Worm (Caenorhabditis elegans) whole organism, late embryonic: ENCODE data around the gene cap-2.

Experiments used
- C08G9.2 ChIP-seq: sonication (generic microtip); optimal IDR thresholded peaks from 2 replicates; lab custom pipeline; 2016; ENCODE audit warnings: mild to moderate bottlenecking, missing genetic modification characterization, moderate library complexity, missing compliant biosample characterization
- F13H6.1 ChIP-seq: sonication (generic microtip); optimal IDR thresholded peaks from 2 replicates; lab custom pipeline; 2016; ENCODE audit warnings: missing genetic modification characterization, missing compliant biosample characterization
- K02D7.2 ChIP-seq: sonication (generic microtip); optimal IDR thresholded peaks from 2 replicates; lab custom pipeline; 2017; ENCODE audit warnings: mild to moderate bottlenecking, missing genetic modification characterization, missing compliant biosample characterization
- T23F11.4 ChIP-seq: fragments of 200-800 bp; sonication (Bioruptor generic); optimal IDR thresholded peaks from 2 replicates; lab custom pipeline; 2018; ENCODE audit warnings: mild to moderate bottlenecking, missing genetic modification characterization, missing compliant biosample characterization
- Y22D7AL.16 ChIP-seq: sonication (generic microtip); optimal IDR thresholded peaks from 2 replicates; lab custom pipeline; 2016; ENCODE audit warnings: missing genetic modification characterization, missing compliant biosample characterization
- ama-1 ChIP-seq: fragments of 150-350 bp; optimal IDR thresholded peaks from 2 replicates; lab custom pipeline; 2014
- ceh-14 ChIP-seq: sonication (generic microtip); optimal IDR thresholded peaks from 2 replicates; lab custom pipeline; 2016; ENCODE audit warnings: missing genotype, missing genetic modification characterization, missing compliant biosample characterization
- ceh-18 ChIP-seq: sonication (generic microtip); optimal IDR thresholded peaks from 2 replicates; lab custom pipeline; 2016; ENCODE audit warnings: missing genetic modification characterization, missing compliant biosample characterization
- ceh-19 ChIP-seq: fragments of 200-800 bp; sonication (Bioruptor generic); optimal IDR thresholded peaks from 2 replicates; lab custom pipeline; 2018; ENCODE audit warnings: mild to moderate bottlenecking, missing genetic modification characterization, missing compliant biosample characterization
- ceh-22 ChIP-seq: sonication (generic microtip); optimal IDR thresholded peaks from 2 replicates; lab custom pipeline; 2017; ENCODE audit warnings: missing biosample characterization, missing genetic modification characterization
- ceh-31 ChIP-seq: sonication (generic microtip); optimal IDR thresholded peaks from 2 replicates; lab custom pipeline; 2016; ENCODE audit warnings: missing genetic modification characterization, missing compliant biosample characterization
- ceh-34 ChIP-seq: sonication (generic microtip); optimal IDR thresholded peaks from 2 replicates; lab custom pipeline; 2016; ENCODE audit warnings: mild to moderate bottlenecking, missing genetic modification characterization, missing compliant biosample characterization
- ceh-45 ChIP-seq: fragments of 200-800 bp; sonication (Bioruptor generic); IDR thresholded peaks from 2 replicates; pipeline ENCODE4 v1.3.6; 2022; ENCODE audit warnings: missing genetic modification reagents, missing genetic modification characterization, missing compliant biosample characterization
- ceh-6 ChIP-seq: fragments of 200-800 bp; sonication (Bioruptor generic); optimal IDR thresholded peaks from 2 replicates; lab custom pipeline; 2018; ENCODE audit warnings: mild to moderate bottlenecking, missing genetic modification characterization, missing compliant biosample characterization
- che-1 ChIP-seq: sonication (generic microtip); optimal IDR thresholded peaks from 2 replicates; lab custom pipeline; 2016; ENCODE audit warnings: mild to moderate bottlenecking, missing genetic modification characterization, missing compliant biosample characterization
- dve-1 ChIP-seq: sonication (generic microtip); optimal IDR thresholded peaks from 2 replicates; lab custom pipeline; 2017; ENCODE audit warnings: antibody characterized with exemption, mild to moderate bottlenecking, missing genetic modification characterization, missing compliant biosample characterization
- elt-4 ChIP-seq: sonication (generic microtip); optimal IDR thresholded peaks from 2 replicates; lab custom pipeline; 2016; ENCODE audit warnings: missing genetic modification characterization, missing compliant biosample characterization
- ets-4 ChIP-seq: sonication (generic microtip); optimal IDR thresholded peaks from 2 replicates; lab custom pipeline; 2016; ENCODE audit warnings: missing genetic modification characterization, missing compliant biosample characterization
- eyg-1 ChIP-seq: sonication (generic microtip); optimal IDR thresholded peaks from 2 replicates; lab custom pipeline; 2016; ENCODE audit warnings: missing genotype, missing genetic modification characterization, missing compliant biosample characterization
- fkh-10 ChIP-seq: fragments of 150-350 bp; optimal IDR thresholded peaks from 2 replicates; lab custom pipeline; 2014; ENCODE audit warnings: missing biosample characterization, missing genetic modification reagents, missing genetic modification characterization
- fkh-6 ChIP-seq: sonication (generic microtip); optimal IDR thresholded peaks from 2 replicates; lab custom pipeline; 2016; ENCODE audit warnings: missing genetic modification characterization, missing compliant biosample characterization
- gmeb-2 ChIP-seq: sonication (generic microtip); optimal IDR thresholded peaks from 2 replicates; lab custom pipeline; 2016; ENCODE audit warnings: missing genetic modification characterization, inconsistent platforms, missing compliant biosample characterization
- hlh-13 ChIP-seq: fragments of 200-800 bp; sonication (Bioruptor generic); optimal IDR thresholded peaks from 2 replicates; lab custom pipeline; 2018; ENCODE audit warnings: mild to moderate bottlenecking, missing genetic modification characterization, missing compliant biosample characterization
- hlh-15 ChIP-seq: sonication (generic microtip); optimal IDR thresholded peaks from 2 replicates; lab custom pipeline; 2016; ENCODE audit warnings: missing genetic modification characterization, missing compliant biosample characterization
- hlh-6 ChIP-seq: sonication (generic microtip); optimal IDR thresholded peaks from 2 replicates; lab custom pipeline; 2016; ENCODE audit warnings: missing genotype, missing genetic modification characterization, missing compliant biosample characterization
- lim-6 ChIP-seq: sonication (generic microtip); optimal IDR thresholded peaks from 2 replicates; lab custom pipeline; 2016; ENCODE audit warnings: missing genetic modification characterization, missing compliant biosample characterization
- lin-11 ChIP-seq: fragments of 200-800 bp; sonication (Bioruptor generic); optimal IDR thresholded peaks from 2 replicates; lab custom pipeline; 2018; ENCODE audit warnings: mild to moderate bottlenecking, missing genetic modification characterization, missing compliant biosample characterization
- madf-2 ChIP-seq: sonication (generic microtip); optimal IDR thresholded peaks from 2 replicates; lab custom pipeline; 2017; ENCODE audit warnings: missing genetic modification characterization, missing compliant biosample characterization
- mec-3 ChIP-seq: sonication (generic microtip); optimal IDR thresholded peaks from 2 replicates; lab custom pipeline; 2016; ENCODE audit warnings: borderline replicate concordance, missing genetic modification characterization, missing compliant biosample characterization
- nfya-1 ChIP-seq: sonication (generic microtip); optimal IDR thresholded peaks from 2 replicates; lab custom pipeline; 2017; ENCODE audit warnings: missing genetic modification characterization, mild to moderate bottlenecking, missing compliant biosample characterization, antibody characterized with exemption, moderate library complexity
- nhr-232 ChIP-seq: sonication (generic microtip); optimal IDR thresholded peaks from 2 replicates; lab custom pipeline; 2016; ENCODE audit warnings: missing genetic modification characterization, missing compliant biosample characterization
- npax-4 ChIP-seq: sonication (generic microtip); optimal IDR thresholded peaks from 2 replicates; lab custom pipeline; 2016; ENCODE audit warnings: missing genetic modification characterization, missing compliant biosample characterization
- odd-2 ChIP-seq: sonication (generic microtip); optimal IDR thresholded peaks from 2 replicates; lab custom pipeline; 2017; ENCODE audit warnings: antibody characterized with exemption, mild to moderate bottlenecking, missing genetic modification characterization, missing compliant biosample characterization
- pag-3 ChIP-seq: sonication (generic microtip); optimal IDR thresholded peaks from 2 replicates; lab custom pipeline; 2016; ENCODE audit warnings: missing compliant biosample characterization, missing genetic modification characterization, borderline replicate concordance
- pat-9 ChIP-seq: fragments of 200-800 bp; sonication (Bioruptor generic); optimal IDR thresholded peaks from 2 replicates; lab custom pipeline; 2018; ENCODE audit warnings: mild to moderate bottlenecking, missing genetic modification characterization, moderate library complexity, missing compliant biosample characterization
- pha-4 ChIP-seq: fragments of 150-350 bp; optimal IDR thresholded peaks from 2 replicates; lab custom pipeline; 2018; ENCODE audit warnings: missing biosample characterization, missing genetic modification reagents, missing genetic modification characterization
- pqm-1 ChIP-seq: sonication (generic microtip); optimal IDR thresholded peaks from 2 replicates; lab custom pipeline; 2016; ENCODE audit warnings: missing genetic modification characterization, missing compliant biosample characterization
- pros-1 ChIP-seq: fragments of 150-350 bp; optimal IDR thresholded peaks from 2 replicates; lab custom pipeline; 2014; ENCODE audit warnings: missing biosample characterization, missing genetic modification reagents, missing genetic modification characterization
- ref-2 ChIP-seq: sonication (generic microtip); optimal IDR thresholded peaks from 2 replicates; lab custom pipeline; 2016; ENCODE audit warnings: missing genetic modification characterization, missing compliant biosample characterization
- rnt-1 ChIP-seq: sonication (generic microtip); optimal IDR thresholded peaks from 2 replicates; lab custom pipeline; 2016; ENCODE audit warnings: missing genetic modification characterization, missing compliant biosample characterization
- sdc-2 ChIP-seq: sonication (generic microtip); optimal IDR thresholded peaks from 2 replicates; lab custom pipeline; 2016; ENCODE audit warnings: missing genotype, missing genetic modification characterization, missing compliant biosample characterization
- sox-2 ChIP-seq: fragments of 200-800 bp; sonication (Bioruptor generic); IDR thresholded peaks from 2 replicates; pipeline ENCODE4 v1.3.6; 2022; ENCODE audit warnings: missing genetic modification reagents, missing genetic modification characterization, missing compliant biosample characterization
- syd-9 ChIP-seq: sonication (generic microtip); optimal IDR thresholded peaks from 2 replicates; lab custom pipeline; 2016; ENCODE audit warnings: mild to moderate bottlenecking, missing genetic modification characterization, moderate library complexity, missing compliant biosample characterization
- tbx-7 ChIP-seq: sonication (generic microtip); optimal IDR thresholded peaks from 2 replicates; lab custom pipeline; 2016; ENCODE audit warnings: missing genotype, missing genetic modification characterization, missing compliant biosample characterization
- ttx-3 ChIP-seq: sonication (generic microtip); optimal IDR thresholded peaks from 2 replicates; lab custom pipeline; 2016; ENCODE audit warnings: missing genetic modification reagents, missing genetic modification characterization, missing compliant biosample characterization
- unc-3 ChIP-seq, 2 experiments: fragments of 200-800 bp in 1 of 2; sonication (Bioruptor generic) in 1 of 2; sonication (generic microtip) in 1 of 2; conservative IDR thresholded peaks in 1 of 2; optimal IDR thresholded peaks in 1 of 2; 2 replicates each; pipeline versions ENCODE4 v1.3.6 to Lab custom; 2016 to 2022; ENCODE audit warnings: missing compliant biosample characterization in 2 of 2, missing genetic modification characterization in 2 of 2, missing genetic modification reagents in 1 of 2
- unc-55 ChIP-seq: sonication (generic microtip); optimal IDR thresholded peaks from 2 replicates; lab custom pipeline; 2017; ENCODE audit warnings: missing biosample characterization, missing genetic modification reagents, missing genetic modification characterization
- unc-86 ChIP-seq: sonication (generic microtip); optimal IDR thresholded peaks from 2 replicates; lab custom pipeline; 2016; ENCODE audit warnings: missing genetic modification characterization, missing compliant biosample characterization

Gene cap-2

ce11 chrII:10840067-10840466 is 28.9 kb upstream of the cap-2 start (continued):
- TF ChIP-seq lin-11 (tag; lab: Kevin White, UChicago) (peak; percentile 86), tbx-7 (tag; lab: Kevin White, UChicago) (peak; percentile 68), ceh-22 (peak; percentile 35), nfya-1 (tag; lab: Kevin White, UChicago) (peak; percentile 74), dve-1 (tag; lab: Kevin White, UChicago) (peak; percentile 77), nhr-232 (tag; lab: Kevin White, UChicago) (peak; percentile 87), ceh-34 (tag; lab: Kevin White, UChicago) (peak; percentile 87), fkh-6 (tag; lab: Kevin White, UChicago) (peak; percentile 84), ceh-14 (tag; lab: Kevin White, UChicago) (peak; percentile 58), unc-86 (tag; lab: Kevin White, UChicago) (peak; percentile 91), unc-55 (no peak), pqm-1 (peak; percentile 67), ceh-19 (peak; percentile 92), T23F11.4 (peak; percentile 86), pha-4 (no peak), sdc-2 (tag; lab: Kevin White, UChicago) (peak; percentile 82), ceh-18 (tag; lab: Kevin White, UChicago) (peak; percentile 85), ceh-31 (tag; lab: Kevin White, UChicago) (peak; percentile 69), pat-9 (tag; lab: Kevin White, UChicago) (peak; percentile 95), lim-6 (tag; lab: Kevin White, UChicago) (peak; percentile 70), fkh-10 (no peak), hlh-13 (GFP tag; lab: Kevin White, UChicago) (peak; percentile 89), pros-1 (tag; lab: Kevin White, UChicago) (peak; percentile 35), K02D7.2 (tag; lab: Kevin White, UChicago) (peak; percentile 83), npax-4 (tag; lab: Kevin White, UChicago) (peak; percentile 82), madf-2 (peak; percentile 83), syd-9 (peak; percentile 87), hlh-15 (tag; lab: Kevin White, UChicago) (peak; percentile 71), ttx-3 (peak; percentile 90), eyg-1 (tag; lab: Kevin White, UChicago) (peak; percentile 93), ceh-45 (GFP tag; lab: Robert Waterston, UW) (peak; percentile 67; the same call in 1 of the 2 replicates), Y22D7AL.16 (tag; lab: Kevin White, UChicago) (peak; percentile 81), elt-4 (tag; lab: Kevin White, UChicago) (peak; percentile 5), ref-2 (tag; lab: Kevin White, UChicago) (peak; percentile 75), ceh-6 (GFP tag; lab: Kevin White, UChicago) (peak; percentile 91), mec-3 (peak; percentile 55), sox-2 (GFP tag; lab: Robert Waterston, UW) (peak; percentile 82), unc-3 (GFP tag; conservative IDR thresholded peaks at IDR 0.05; lab: Robert Waterston, UW) (peak; percentile 77), unc-3 (tag; optimal IDR thresholded peaks at IDR 0.05; lab: Kevin White, UChicago) (peak; percentile 84), odd-2 (tag; lab: Kevin White, UChicago) (peak; percentile 77), ets-4 (tag; lab: Kevin White, UChicago) (no peak), ama-1 (lab: Kevin White, UChicago) (no peak), C08G9.2 (tag; lab: Kevin White, UChicago) (peak; percentile 73)

ce11 chrII:10843527-10843926 is 25.5 kb upstream of the cap-2 start, which contains the start of gene M106.8:
Gene M106.8 (minus strand): TSS chrII:10843627.
- TF ChIP-seq ceh-6 (GFP tag; lab: Kevin White, UChicago) (no peak), T23F11.4 (no peak), rnt-1 (tag; lab: Kevin White, UChicago) (no peak), fkh-10 (no peak), sox-2 (GFP tag; lab: Robert Waterston, UW) (no peak), pag-3 (tag; lab: Kevin White, UChicago) (no peak), nfya-1 (tag; lab: Kevin White, UChicago) (no peak), F13H6.1 (no peak), gmeb-2 (tag; lab: Kevin White, UChicago) (no peak), pat-9 (tag; lab: Kevin White, UChicago) (no peak), dve-1 (tag; lab: Kevin White, UChicago) (no peak), ceh-19 (no peak), che-1 (tag; lab: Kevin White, UChicago) (no peak), pha-4 (no peak), nhr-232 (tag; lab: Kevin White, UChicago) (no peak), tbx-7 (tag; lab: Kevin White, UChicago) (no peak), unc-55 (no peak), ceh-14 (tag; lab: Kevin White, UChicago) (no peak), hlh-6 (tag; lab: Kevin White, UChicago) (no peak), lin-11 (tag; lab: Kevin White, UChicago) (no peak)
